Worm (Caenorhabditis elegans): ENCODE measurements around the gene fipr-7.
A peak's percentile ranks its signal among the peaks of the same experiment; 100 is the strongest.

The fipr-7 gene

ce11 chrV:10239861-10240260 is 10.2 kb downstream of the fipr-7 start, which contains the start of gene fipr-8:
Gene fipr-8, minus strand, starts transcription at chrV:10239961.
- TF ChIP-seq ceh-9 (tag; optimal IDR thresholded peaks at IDR 0.05) (no peak), tbx-2 (tag; optimal IDR thresholded peaks at IDR 0.05) (no peak), pha-4 (tag; optimal IDR thresholded peaks at IDR 0.05) (no peak), nhr-28 (tag; optimal IDR thresholded peaks at IDR 0.05) (no peak), eor-1 (tag; optimal IDR thresholded peaks at IDR 0.05) (no peak), nhr-11 (tag; optimal IDR thresholded peaks at IDR 0.05) (no peak), ztf-11 (tag; optimal IDR thresholded peaks at IDR 0.05) (no peak), nhr-77 (tag; optimal IDR thresholded peaks at IDR 0.05) (no peak), ceh-82 (tag; optimal IDR thresholded peaks at IDR 0.05) (no peak), fos-1 (tag; optimal IDR thresholded peaks at IDR 0.05) (no peak), nhr-237 (tag; optimal IDR thresholded peaks at IDR 0.05) (no peak), sea-2 (GFP tag; optimal IDR thresholded peaks at IDR 0.05) (no peak), fkh-2 (tag; optimal IDR thresholded peaks at IDR 0.05) (no peak), aly-2 (tag; optimal IDR thresholded peaks at IDR 0.05) (no peak), nhr-12 (tag; optimal IDR thresholded peaks at IDR 0.05) (no peak)

ce11 chrV:10241121-10241803 is 11.6 kb downstream of the fipr-7 start, which contains the start of the genes C12D8.21 and col-148:
Gene C12D8.21, minus strand, starts transcription at chrV:10241188.
Gene col-148, plus strand, starts transcription at chrV:10241753.
- no peak for TF ChIP-seq nhr-77 (tag; optimal IDR thresholded peaks at IDR 0.05)
- no peak for TF ChIP-seq ZK546.5 (tag; optimal IDR thresholded peaks at IDR 0.05)
- TF ChIP-seq jun-1 (tag; optimal IDR thresholded peaks at IDR 0.05): no peak
- TF ChIP-seq ceh-82 (tag; optimal IDR thresholded peaks at IDR 0.05): no peak
- no peak for TF ChIP-seq ztf-11 (tag; optimal IDR thresholded peaks at IDR 0.05)
- TF ChIP-seq ceh-9 (tag; optimal IDR thresholded peaks at IDR 0.05): no peak
- TF ChIP-seq nhr-11 (tag; optimal IDR thresholded peaks at IDR 0.05): no peak
- no peak for TF ChIP-seq nhr-23 (tag; optimal IDR thresholded peaks at IDR 0.05)
- no peak for TF ChIP-seq R02D3.7 (tag; optimal IDR thresholded peaks at IDR 0.05)
- no peak for TF ChIP-seq ceh-28 (tag; optimal IDR thresholded peaks at IDR 0.05)
- TF ChIP-seq pha-4 (tag; optimal IDR thresholded peaks at IDR 0.05): no peak
- no peak for TF ChIP-seq ztf-4 (tag; optimal IDR thresholded peaks at IDR 0.05)
- no peak for TF ChIP-seq fkh-10 (GFP tag; optimal IDR thresholded peaks at IDR 0.05)
- no peak for TF ChIP-seq lin-39 (tag; optimal IDR thresholded peaks at IDR 0.05)
- no peak for TF ChIP-seq zag-1 (tag; optimal IDR thresholded peaks at IDR 0.05)
- TF ChIP-seq snpc-4 (tag; optimal IDR thresholded peaks at IDR 0.05): no peak
- TF ChIP-seq unc-39 (tag; optimal IDR thresholded peaks at IDR 0.05): no peak

- no peak for TF ChIP-seq nhr-11 (tag; optimal IDR thresholded peaks at IDR 0.05)
- no peak for TF ChIP-seq jun-1 (tag; optimal IDR thresholded peaks at IDR 0.05)
- TF ChIP-seq sea-2 (GFP tag; optimal IDR thresholded peaks at IDR 0.05): no peak
- TF ChIP-seq lin-39 (tag; optimal IDR thresholded peaks at IDR 0.05): no peak
- no peak for TF ChIP-seq daf-12 (tag; optimal IDR thresholded peaks at IDR 0.05)
- no peak for TF ChIP-seq zag-1 (tag; optimal IDR thresholded peaks at IDR 0.05)
- TF ChIP-seq fkh-10 (GFP tag; optimal IDR thresholded peaks at IDR 0.05): no peak
- no peak for TF ChIP-seq ceh-16 (tag; optimal IDR thresholded peaks at IDR 0.05)
- no peak for TF ChIP-seq aly-2 (tag; optimal IDR thresholded peaks at IDR 0.05)
- TF ChIP-seq tbx-2 (tag; optimal IDR thresholded peaks at IDR 0.05): no peak
- no peak for TF ChIP-seq fkh-2 (tag; optimal IDR thresholded peaks at IDR 0.05)
- no peak for TF ChIP-seq nhr-23 (tag; optimal IDR thresholded peaks at IDR 0.05)
- TF ChIP-seq ceh-82 (tag; optimal IDR thresholded peaks at IDR 0.05): no peak
- no peak for TF ChIP-seq mml-1 (tag; optimal IDR thresholded peaks at IDR 0.05)
Measured at ce11 chrV:10243105-10243504, 13.5 kb downstream of the fipr-7 start, which contains the start of gene C12D8.9. Gene C12D8.9, minus strand, starts transcription at chrV:10243205.

- TF ChIP-seq ztf-4 (tag; optimal IDR thresholded peaks at IDR 0.05): no peak
- no peak for TF ChIP-seq nhr-23 (tag; optimal IDR thresholded peaks at IDR 0.05)
- TF ChIP-seq pqm-1 (tag; optimal IDR thresholded peaks at IDR 0.05): peak; percentile 2
- TF ChIP-seq mml-1 (tag; optimal IDR thresholded peaks at IDR 0.05): no peak
- no peak for TF ChIP-seq eor-1 (tag; optimal IDR thresholded peaks at IDR 0.05)
- no peak for TF ChIP-seq fkh-10 (GFP tag; optimal IDR thresholded peaks at IDR 0.05)
- peak; percentile 68 for TF ChIP-seq elt-2 (tag; optimal IDR thresholded peaks at IDR 0.05)
Measured at ce11 chrV:10244018-10244720, 14.5 kb downstream of the fipr-7 start.

ce11 chrV:10245615-10246014 is 16.0 kb downstream of the fipr-7 start:
- TF ChIP-seq eor-1 (tag; optimal IDR thresholded peaks at IDR 0.05) (no peak), pqm-1 (tag; optimal IDR thresholded peaks at IDR 0.05) (peak; percentile 30), pha-4 (tag; optimal IDR thresholded peaks at IDR 0.05) (peak; percentile 90), nfya-1 (tag; optimal IDR thresholded peaks at IDR 0.05; ENCODE audit: insufficient read depth) (no peak), elt-2 (tag; optimal IDR thresholded peaks at IDR 0.05) (peak; percentile 38)
